Fruit fly (Drosophila melanogaster) whole organism, embryonic: ENCODE results near the gene CG9839.

Source experiments
- Aef1 ChIP-seq: fragments of 200-800 bp; sonication (Bioruptor generic); IDR thresholded peaks from 3 replicates; pipeline ENCODE4 v1.3.6; 2022; ENCODE audit warnings: missing biosample characterization, missing genetic modification characterization
- B-H1 ChIP-seq: fragments of 200-800 bp; sonication (Bioruptor generic); IDR thresholded peaks from 3 replicates; pipeline ENCODE4 v1.3.6; 2022; ENCODE audit warnings: missing biosample characterization, missing genetic modification characterization
- CG10147 ChIP-seq: fragments of 200-800 bp; sonication (Bioruptor generic); optimal IDR thresholded peaks from 2 replicates; lab custom pipeline; 2019; ENCODE audit warnings: missing biosample characterization, mild to moderate bottlenecking, missing genetic modification characterization, moderate library complexity
- CG10543 ChIP-seq: fragments of 200-800 bp; sonication (Bioruptor generic); optimal IDR thresholded peaks from 3 replicates; lab custom pipeline; 2017; ENCODE audit warnings: missing biosample characterization, mild to moderate bottlenecking, missing genetic modification characterization, moderate library complexity
- CG10959 ChIP-seq: fragments of 200-800 bp; sonication (Bioruptor generic); IDR thresholded peaks from 2 replicates; pipeline ENCODE4 v1.3.6; 2022; ENCODE audit warnings: missing biosample characterization, missing genetic modification characterization
- CG10979 ChIP-seq: fragments of 200-800 bp; sonication (Bioruptor generic); optimal IDR thresholded peaks from 2 replicates; lab custom pipeline; 2018; ENCODE audit warnings: missing biosample characterization, mild to moderate bottlenecking, missing genetic modification characterization, moderate library complexity
- CG11560 ChIP-seq: fragments of 200-800 bp; sonication (Bioruptor generic); IDR thresholded peaks from 3 replicates; pipeline ENCODE4 v1.3.6; 2022; ENCODE audit warnings: missing biosample characterization, missing genetic modification characterization
- CG1233 ChIP-seq: fragments of 200-800 bp; sonication (Bioruptor generic); optimal IDR thresholded peaks from 4 replicates; lab custom pipeline; 2018; ENCODE audit warnings: missing biosample characterization, mild to moderate bottlenecking, missing genetic modification characterization
- CG13894 ChIP-seq: fragments of 200-800 bp; sonication (Bioruptor generic); optimal IDR thresholded peaks from 3 replicates; lab custom pipeline; 2018; ENCODE audit warnings: missing biosample characterization, mild to moderate bottlenecking, missing genetic modification characterization, moderate library complexity
- CG14014 ChIP-seq: fragments of 200-800 bp; sonication (Bioruptor generic); IDR thresholded peaks from 2 replicates; pipeline ENCODE4 v1.3.6; 2022; ENCODE audit warnings: missing biosample characterization, missing genetic modification characterization
- CG15514 ChIP-seq: fragments of 200-800 bp; sonication (Bioruptor generic); optimal IDR thresholded peaks from 3 replicates; lab custom pipeline; 2017; ENCODE audit warnings: missing biosample characterization, missing genetic modification characterization, mild to moderate bottlenecking, moderate library complexity, missing genetic modification reagents
- CG16813 ChIP-seq: fragments of 200-800 bp; sonication (Bioruptor generic); IDR thresholded peaks from 3 replicates; pipeline ENCODE4 v1.3.6; 2022; ENCODE audit warnings: missing biosample characterization, missing genetic modification characterization; ENCODE audit not compliant: partially characterized antibody
- CG18599 ChIP-seq: fragments of 200-800 bp; sonication (Bioruptor generic); optimal IDR thresholded peaks from 3 replicates; lab custom pipeline; 2017; ENCODE audit warnings: missing biosample characterization, missing genetic modification characterization, mild to moderate bottlenecking, moderate library complexity, missing genetic modification reagents
- CG2199 ChIP-seq: fragments of 200-800 bp; sonication (Bioruptor generic); IDR thresholded peaks from 3 replicates; pipeline ENCODE4 v1.3.6; 2022; ENCODE audit warnings: missing biosample characterization, missing genetic modification characterization
- CG2678 ChIP-seq: fragments of 200-800 bp; sonication (Bioruptor generic); optimal IDR thresholded peaks from 3 replicates; lab custom pipeline; 2019; ENCODE audit warnings: missing biosample characterization, mild to moderate bottlenecking, missing genetic modification characterization, moderate library complexity
- CG34376 ChIP-seq: fragments of 200-800 bp; sonication (Bioruptor generic); optimal IDR thresholded peaks from 2 replicates; lab custom pipeline; 2018; ENCODE audit warnings: missing biosample characterization, mild to moderate bottlenecking, missing genetic modification characterization
- CG6175 ChIP-seq: fragments of 200-800 bp; sonication (Bioruptor generic); IDR thresholded peaks from 3 replicates; pipeline ENCODE4 v1.3.6; 2022; ENCODE audit warnings: missing biosample characterization, missing genetic modification characterization
- CG6765 ChIP-seq: fragments of 200-800 bp; sonication (Bioruptor generic); optimal IDR thresholded peaks from 3 replicates; lab custom pipeline; 2017; ENCODE audit warnings: missing biosample characterization, mild to moderate bottlenecking, missing genetic modification characterization
- CG8388 ChIP-seq: fragments of 200-800 bp; sonication (Bioruptor generic); optimal IDR thresholded peaks from 2 replicates; lab custom pipeline; 2019; ENCODE audit warnings: missing biosample characterization, mild to moderate bottlenecking, missing genetic modification characterization, moderate library complexity
- CG8924 ChIP-seq: fragments of 200-800 bp; optimal IDR thresholded peaks from 3 replicates; lab custom pipeline; 2019; ENCODE audit warnings: missing biosample characterization, mild to moderate bottlenecking, missing genetic modification characterization, moderate library complexity
- CG9932 ChIP-seq: fragments of 200-800 bp; sonication (Bioruptor generic); IDR thresholded peaks from 2 replicates; pipeline ENCODE4 v1.3.6; 2022; ENCODE audit warnings: missing biosample characterization, missing genetic modification characterization
- Dbx ChIP-seq: fragments of 200-800 bp; sonication (Bioruptor generic); IDR thresholded peaks from 3 replicates; pipeline ENCODE4 v1.3.6; 2022; ENCODE audit warnings: missing biosample characterization, missing genetic modification characterization
- Fer2 ChIP-seq: fragments of 200-800 bp; sonication (Bioruptor generic); optimal IDR thresholded peaks from 2 replicates; lab custom pipeline; 2018; ENCODE audit warnings: missing biosample characterization, mild to moderate bottlenecking, missing genetic modification characterization, moderate library complexity
- Fer3 ChIP-seq: fragments of 200-800 bp; sonication (Bioruptor generic); optimal IDR thresholded peaks from 2 replicates; lab custom pipeline; 2018; ENCODE audit warnings: missing biosample characterization, mild to moderate bottlenecking, missing genetic modification characterization, moderate library complexity
- Hr3 ChIP-seq: fragments of 200-800 bp; sonication (Bioruptor generic); optimal IDR thresholded peaks from 3 replicates; lab custom pipeline; 2016; ENCODE audit warnings: missing biosample characterization, missing genetic modification characterization
- MTF-1 ChIP-seq: fragments of 200-800 bp; sonication (Bioruptor generic); optimal IDR thresholded peaks from 2 replicates; lab custom pipeline; 2018; ENCODE audit warnings: missing biosample characterization, mild to moderate bottlenecking, missing genetic modification characterization, borderline replicate concordance
- Med ChIP-seq: fragments of 200-800 bp; sonication (Bioruptor generic); peaks from one replicate; lab custom pipeline; 2016; ENCODE audit warnings: missing biosample characterization, missing genetic modification characterization, mild to moderate bottlenecking, inconsistent platforms, moderate library complexity
- Side ChIP-seq: fragments of 200-800 bp; sonication (Bioruptor generic); optimal IDR thresholded peaks from 2 replicates; lab custom pipeline; 2016; ENCODE audit warnings: missing biosample characterization, missing genetic modification characterization
- Spps ChIP-seq: fragments of 200-800 bp; sonication (Bioruptor generic); optimal IDR thresholded peaks from 2 replicates; lab custom pipeline; 2018; ENCODE audit warnings: missing biosample characterization, mild to moderate bottlenecking, missing genetic modification characterization
- Stat92E ChIP-seq, 3 experiments: fragments of >200 bp in 2 of 3; fragments of 200-800 bp in 1 of 3; sonication (Bioruptor generic) in 1 of 3; optimal IDR thresholded peaks; 2 replicates each; lab custom pipeline; 2017 to 2019; ENCODE audit warnings: missing biosample characterization in 3 of 3, missing genetic modification characterization in 3 of 3, mild to moderate bottlenecking in 1 of 3, moderate library complexity in 1 of 3
- Vsx1 ChIP-seq: fragments of 200-800 bp; sonication (Bioruptor generic); optimal IDR thresholded peaks from 2 replicates; lab custom pipeline; 2017; ENCODE audit warnings: missing biosample characterization, mild to moderate bottlenecking, missing genetic modification characterization, missing genetic modification reagents
- aop ChIP-seq: fragments of 200-800 bp; sonication (Bioruptor generic); IDR thresholded peaks from 2 replicates; pipeline ENCODE4 v1.3.6; 2022; ENCODE audit warnings: missing biosample characterization, missing genetic modification characterization
- ash1 ChIP-seq: fragments of 200-800 bp; sonication (Bioruptor generic); optimal IDR thresholded peaks from 2 replicates; lab custom pipeline; 2018; ENCODE audit warnings: missing biosample characterization, mild to moderate bottlenecking, missing genetic modification characterization
- croc ChIP-seq: fragments of 200-800 bp; sonication (Bioruptor generic); conservative IDR thresholded peaks from 3 replicates; pipeline ENCODE4 v1.3.6; 2022; ENCODE audit warnings: missing biosample characterization, missing genetic modification characterization
- crol ChIP-seq: fragments of 200-800 bp; sonication (Bioruptor generic); IDR thresholded peaks from 2 replicates; pipeline ENCODE4 v1.3.6; 2022; ENCODE audit warnings: missing biosample characterization, missing genetic modification characterization
- exex ChIP-seq: fragments of 200-800 bp; sonication (Bioruptor generic); optimal IDR thresholded peaks from 4 replicates; lab custom pipeline; 2018; ENCODE audit warnings: missing biosample characterization, mild to moderate bottlenecking, missing genetic modification characterization, moderate library complexity
- gro ChIP-seq: fragments of 200-800 bp; sonication (Bioruptor generic); optimal IDR thresholded peaks from 2 replicates; lab custom pipeline; 2016; ENCODE audit warnings: missing biosample characterization, missing genetic modification characterization
- hkb ChIP-seq, 2 experiments: fragments of 200-800 bp in 1 of 2; fragments of >200 bp in 1 of 2; sonication (Bioruptor generic) in 1 of 2; IDR thresholded peaks in 1 of 2; optimal IDR thresholded peaks in 1 of 2; 2 replicates each; pipeline versions ENCODE4 v1.3.6 to Lab custom; 2017 to 2022; ENCODE audit warnings: missing biosample characterization in 1 of 2, missing genetic modification characterization in 1 of 2
- sd ChIP-seq: fragments of 200-800 bp; sonication (Bioruptor generic); optimal IDR thresholded peaks from 3 replicates; lab custom pipeline; 2018; ENCODE audit warnings: missing biosample characterization, mild to moderate bottlenecking, missing genetic modification characterization, moderate library complexity
- sqz ChIP-seq: fragments of 200-800 bp; sonication (Bioruptor generic); optimal IDR thresholded peaks from 3 replicates; lab custom pipeline; 2018; ENCODE audit warnings: missing biosample characterization, mild to moderate bottlenecking, missing genetic modification characterization
- sug ChIP-seq: fragments of 200-800 bp; optimal IDR thresholded peaks from 2 replicates; lab custom pipeline; 2019; ENCODE audit warnings: missing biosample characterization, mild to moderate bottlenecking, missing genetic modification characterization, moderate library complexity
- twi ChIP-seq: fragments of 200-800 bp; optimal IDR thresholded peaks from 2 replicates; lab custom pipeline; 2019; ENCODE audit warnings: missing biosample characterization, mild to moderate bottlenecking, missing genetic modification characterization, moderate library complexity
- zfh1 ChIP-seq: fragments of 200-800 bp; sonication (Bioruptor generic); IDR thresholded peaks from 3 replicates; pipeline ENCODE4 v1.3.6; 2022; ENCODE audit warnings: missing biosample characterization, missing genetic modification characterization

Gene CG9839

dm6 chr3R:8814029-8814647, 8.5 kb upstream of the CG9839 start (continued):
- TF ChIP-seq Stat92E (GFP tag; optimal IDR thresholded peaks at IDR 0.05; lab: Kevin White, UChicago), result peak in 1 of 3 experiments; percentile 32
- TF ChIP-seq croc (GFP tag; lab: Robert Waterston, UW), result no peak
- TF ChIP-seq CG10959, result no peak
- TF ChIP-seq zfh1 (GFP tag; lab: Robert Waterston, UW), result 0 out of 3 replicates have a peak, but pooled peaks have one; percentile 23
- peak; percentile 67; the same call in 1 of the 3 replicates for TF ChIP-seq CG2199 (GFP tag; lab: Robert Waterston, UW)
- no peak for TF ChIP-seq CG11560
- no peak for TF ChIP-seq ash1
- TF ChIP-seq Aef1 (GFP tag; lab: Robert Waterston, UW), result no peak
- TF ChIP-seq Dbx (GFP tag; lab: Robert Waterston, UW), result 0 out of 3 replicates have a peak, but pooled peaks have one; percentile 46
- TF ChIP-seq hkb (optimal IDR thresholded peaks at IDR 0.05; lab: Kevin White, UChicago), result no peak
- peak; percentile 49; the same call in 1 of the 2 replicates for TF ChIP-seq hkb (GFP tag; IDR thresholded peaks at IDR 0.05; lab: Robert Waterston, UW)
- TF ChIP-seq crol (GFP tag; lab: Robert Waterston, UW), result peak; percentile 89
- peak; percentile 32 for TF ChIP-seq CG10147
- TF ChIP-seq CG18599 (GFP tag; lab: Kevin White, UChicago), result peak; percentile 48
- TF ChIP-seq sqz (GFP tag; lab: Kevin White, UChicago), result no peak
- TF ChIP-seq CG8924 (tag; lab: Kevin White, UChicago), result no peak
- TF ChIP-seq Hr3 (GFP tag; lab: Kevin White, UChicago), result no peak
- peak; percentile 63 for TF ChIP-seq exex (tag; lab: Kevin White, UChicago)
- TF ChIP-seq CG9932 (GFP tag; lab: Robert Waterston, UW), result 0 out of 2 replicates have a peak, but pooled peaks have one; percentile 18
- no peak for TF ChIP-seq CG10979 (tag; lab: Kevin White, UChicago)
- TF ChIP-seq sd (tag; lab: Kevin White, UChicago), result peak; percentile 99
- peak; percentile 18 for TF ChIP-seq CG1233 (GFP tag; lab: Kevin White, UChicago)
- TF ChIP-seq CG6175 (GFP tag; lab: Robert Waterston, UW), result no peak
- TF ChIP-seq sug, result peak; percentile 92
- peak; percentile 10 for TF ChIP-seq CG6765
- TF ChIP-seq Vsx1 (GFP tag; lab: Kevin White, UChicago), result peak; percentile 69
- TF ChIP-seq CG16813 (GFP tag; lab: Robert Waterston, UW), result no peak
- no peak for TF ChIP-seq CG8388
- no peak for TF ChIP-seq MTF-1 (GFP tag; lab: Kevin White, UChicago)
- TF ChIP-seq Spps (tag; lab: Kevin White, UChicago), result no peak

- TF ChIP-seq twi (tag; lab: Kevin White, UChicago) (peak; percentile 15), CG15514 (GFP tag; lab: Kevin White, UChicago) (peak; percentile 3), Med (peak; percentile 34), CG2678 (tag; lab: Kevin White, UChicago) (peak; percentile 55), Fer2 (tag; lab: Kevin White, UChicago) (peak; percentile 18), sug (peak; percentile 8), CG14014 (GFP tag; lab: Robert Waterston, UW) (no peak), Side (GFP tag; lab: Kevin White, UChicago) (peak; percentile 8), Fer3 (no peak), CG34376 (GFP tag; lab: Kevin White, UChicago) (peak; percentile 30), CG13894 (tag; lab: Kevin White, UChicago) (peak; percentile 46), CG10543 (GFP tag; lab: Kevin White, UChicago) (peak; percentile 8), gro (peak; percentile 9), B-H1 (GFP tag; lab: Robert Waterston, UW) (0 out of 3 replicates have a peak, but pooled peaks have one; percentile 3), aop (GFP tag; lab: Robert Waterston, UW) (no peak), CG16813 (GFP tag; lab: Robert Waterston, UW) (no peak)
- TF ChIP-seq, all 482 proteins: peak for 12
These were observed 7.6 kb upstream of the CG9839 start, which contains the start of gene CG9837 for dm6 chr3R:8813164-8813629. Gene CG9837, minus strand, starts transcription at chr3R:8813579.
